Worm (Caenorhabditis elegans) whole organism, young adult: ENCODE results near the gene W08F4.3.

Experiments used
- C17E4.6 ChIP-seq: fragments of 200-800 bp; sonication (Bioruptor generic); IDR thresholded peaks from 2 replicates; pipeline ENCODE4 v1.3.6; 2022; ENCODE audit warnings: missing genetic modification reagents, missing genetic modification characterization, missing compliant biosample characterization
- F10E7.11 ChIP-seq: sonication (generic microtip); optimal IDR thresholded peaks from 2 replicates; lab custom pipeline; 2017; ENCODE audit warnings: mild to moderate bottlenecking, missing genetic modification characterization, moderate library complexity, missing compliant biosample characterization
- F22D6.2 ChIP-seq: sonication (generic microtip); optimal IDR thresholded peaks from 2 replicates; lab custom pipeline; 2016; ENCODE audit warnings: mild to moderate bottlenecking, missing genetic modification characterization, missing compliant biosample characterization
- F57A8.1 ChIP-seq: fragments of 200-800 bp; sonication (Bioruptor generic); optimal IDR thresholded peaks from 2 replicates; lab custom pipeline; 2018; ENCODE audit warnings: mild to moderate bottlenecking, missing genetic modification characterization, moderate library complexity, missing compliant biosample characterization
- F57C9.4 ChIP-seq: sonication (generic microtip); optimal IDR thresholded peaks from 2 replicates; lab custom pipeline; 2017; ENCODE audit warnings: mild to moderate bottlenecking, missing genetic modification characterization, missing compliant biosample characterization
- T26A5.8 ChIP-seq: sonication (generic microtip); optimal IDR thresholded peaks from 2 replicates; lab custom pipeline; 2016; ENCODE audit warnings: missing genetic modification characterization, missing compliant biosample characterization
- Y56A3A.18 ChIP-seq: fragments of 200-800 bp; sonication (Bioruptor generic); IDR thresholded peaks from 2 replicates; pipeline ENCODE4 v1.3.6; 2022; ENCODE audit warnings: missing genetic modification reagents, missing genetic modification characterization, missing compliant biosample characterization
- Y67H2A.10 ChIP-seq: fragments of 200-800 bp; sonication (Bioruptor generic); conservative IDR thresholded peaks from 2 replicates; pipeline ENCODE4 v1.3.6; 2022; ENCODE audit warnings: missing genetic modification reagents, missing genetic modification characterization, missing compliant biosample characterization
- akir-1 ChIP-seq: fragments of 200-800 bp; sonication (Bioruptor generic); optimal IDR thresholded peaks from 2 replicates; lab custom pipeline; 2018; ENCODE audit warnings: mild to moderate bottlenecking, missing genetic modification characterization, moderate library complexity, missing compliant biosample characterization
- aptf-2 ChIP-seq: fragments of 200-800 bp; sonication (Bioruptor generic); conservative IDR thresholded peaks from 2 replicates; pipeline ENCODE4 v1.3.6; 2022; ENCODE audit warnings: missing genetic modification reagents, missing genetic modification characterization, missing compliant biosample characterization
- attf-5 ChIP-seq: fragments of 200-800 bp; sonication (Bioruptor generic); optimal IDR thresholded peaks from 2 replicates; lab custom pipeline; 2018; ENCODE audit warnings: mild to moderate bottlenecking, missing genetic modification characterization, missing compliant biosample characterization
- attf-6 ChIP-seq: fragments of 200-800 bp; sonication (Bioruptor generic); IDR thresholded peaks from 2 replicates; pipeline ENCODE4 v1.3.6; 2022; ENCODE audit warnings: missing genetic modification reagents, missing genetic modification characterization, missing compliant biosample characterization
- bed-2 ChIP-seq: fragments of 200-800 bp; sonication (Bioruptor generic); IDR thresholded peaks from 2 replicates; pipeline ENCODE4 v1.3.6; 2022; ENCODE audit warnings: missing genetic modification reagents, missing genetic modification characterization, missing compliant biosample characterization
- ccch-3 ChIP-seq: fragments of 200-800 bp; sonication (Bioruptor generic); optimal IDR thresholded peaks from 2 replicates; lab custom pipeline; 2018; ENCODE audit warnings: mild to moderate bottlenecking, missing genetic modification characterization, missing compliant biosample characterization
- ceh-40 ChIP-seq: fragments of 200-800 bp; sonication (Bioruptor generic); IDR thresholded peaks from 2 replicates; pipeline ENCODE4 v1.3.6; 2022; ENCODE audit warnings: missing genetic modification characterization, missing compliant biosample characterization
- egl-44 ChIP-seq: fragments of 200-800 bp; sonication (Bioruptor generic); IDR thresholded peaks from 2 replicates; pipeline ENCODE4 v1.3.6; 2022; ENCODE audit warnings: missing genetic modification reagents, missing genetic modification characterization, missing compliant biosample characterization
- ets-4 ChIP-seq: fragments of 200-800 bp; sonication (Bioruptor generic); optimal IDR thresholded peaks from 2 replicates; lab custom pipeline; 2018; ENCODE audit warnings: mild to moderate bottlenecking, missing genetic modification characterization, missing compliant biosample characterization
- fkh-3 ChIP-seq: sonication (generic microtip); optimal IDR thresholded peaks from 2 replicates; lab custom pipeline; 2016; ENCODE audit warnings: mild to moderate bottlenecking, missing genetic modification characterization, missing compliant biosample characterization
- gei-17 ChIP-seq: fragments of 200-800 bp; sonication (Bioruptor generic); optimal IDR thresholded peaks from 2 replicates; lab custom pipeline; 2018; ENCODE audit warnings: mild to moderate bottlenecking, missing genetic modification characterization, missing compliant biosample characterization
- let-526 ChIP-seq: fragments of 200-800 bp; sonication (Bioruptor generic); IDR thresholded peaks from 2 replicates; pipeline ENCODE4 v1.3.6; 2022; ENCODE audit warnings: missing genetic modification reagents, missing genetic modification characterization, missing compliant biosample characterization
- lin-35 ChIP-seq, 3 experiments: fragments of 150-350 bp in 2 of 3; sonication (generic microtip) in 1 of 3; optimal IDR thresholded peaks; 2 replicates each; lab custom pipeline; 2014 to 2018; ENCODE audit warnings: missing biosample characterization in 3 of 3, missing genetic modification characterization in 3 of 3, missing genetic modification reagents in 3 of 3
- lin-54 ChIP-seq: fragments of 200-800 bp; sonication (Bioruptor generic); optimal IDR thresholded peaks from 2 replicates; lab custom pipeline; 2018; ENCODE audit warnings: mild to moderate bottlenecking, missing genetic modification characterization, missing compliant biosample characterization
- lsl-1 ChIP-seq: fragments of 200-800 bp; sonication (Bioruptor generic); optimal IDR thresholded peaks from 2 replicates; lab custom pipeline; 2018; ENCODE audit warnings: mild to moderate bottlenecking, missing genetic modification characterization, moderate library complexity, missing compliant biosample characterization
- madf-3 ChIP-seq: fragments of 200-800 bp; sonication (Bioruptor generic); IDR thresholded peaks from 2 replicates; pipeline ENCODE4 v1.3.6; 2022; ENCODE audit warnings: missing genetic modification reagents, missing genetic modification characterization, missing compliant biosample characterization
- madf-6 ChIP-seq: fragments of 200-800 bp; sonication (Bioruptor generic); IDR thresholded peaks from 2 replicates; pipeline ENCODE4 v1.3.6; 2022; ENCODE audit warnings: missing genetic modification reagents, missing genetic modification characterization, missing compliant biosample characterization
- mcd-1 ChIP-seq: fragments of 200-800 bp; sonication (Bioruptor generic); IDR thresholded peaks from 2 replicates; pipeline ENCODE4 v1.3.6; 2022; ENCODE audit warnings: missing genetic modification reagents, missing genetic modification characterization, missing compliant biosample characterization
- mxl-1 ChIP-seq: sonication (generic microtip); optimal IDR thresholded peaks from 2 replicates; lab custom pipeline; 2016; ENCODE audit warnings: missing genetic modification characterization, missing compliant biosample characterization
- nhr-27 ChIP-seq: fragments of 200-800 bp; sonication (Bioruptor generic); optimal IDR thresholded peaks from 2 replicates; lab custom pipeline; 2018; ENCODE audit warnings: mild to moderate bottlenecking, missing genetic modification characterization, moderate library complexity, missing compliant biosample characterization
- rec-8 ChIP-seq, 2 experiments: sonication (generic microtip); optimal IDR thresholded peaks; 2 replicates each; lab custom pipeline; 2016; ENCODE audit warnings: mild to moderate bottlenecking in 2 of 2, missing genetic modification characterization in 2 of 2, missing genetic modification reagents in 2 of 2, missing genotype in 2 of 2, missing biosample characterization in 1 of 2, missing compliant biosample characterization in 1 of 2, moderate library complexity in 1 of 2
- snpc-3.4 ChIP-seq: sonication (generic microtip); optimal IDR thresholded peaks from 2 replicates; lab custom pipeline; 2017; ENCODE audit warnings: missing genetic modification characterization, mild to moderate bottlenecking, missing compliant biosample characterization, antibody characterized with exemption, moderate library complexity, missing genotype, missing genetic modification reagents
- snpc-4 ChIP-seq, 5 experiments: fragments of 150-350 bp in 1 of 5; sonication (generic microtip) in 4 of 5; optimal IDR thresholded peaks; 2 replicates each; lab custom pipeline; 2014 to 2018; ENCODE audit warnings: missing genetic modification characterization in 5 of 5, missing biosample characterization in 3 of 5, antibody characterized with exemption in 2 of 5, mild to moderate bottlenecking in 2 of 5, missing compliant biosample characterization in 2 of 5, missing genotype in 2 of 5, moderate library complexity in 2 of 5, missing genetic modification reagents in 1 of 5
- sptf-2 ChIP-seq: fragments of 200-800 bp; sonication (Bioruptor generic); optimal IDR thresholded peaks from 2 replicates; lab custom pipeline; 2018; ENCODE audit warnings: mild to moderate bottlenecking, missing genetic modification characterization, missing compliant biosample characterization
- unc-130 ChIP-seq: sonication (generic microtip); optimal IDR thresholded peaks from 2 replicates; lab custom pipeline; 2016; ENCODE audit warnings: missing genetic modification reagents, missing genetic modification characterization, missing compliant biosample characterization
- zfh-2 ChIP-seq: fragments of 200-800 bp; sonication (Bioruptor generic); conservative IDR thresholded peaks from 2 replicates; pipeline ENCODE4 v1.3.6; 2022; ENCODE audit warnings: missing genetic modification reagents, missing genetic modification characterization, missing compliant biosample characterization
- ztf-25 ChIP-seq: fragments of 200-800 bp; sonication (Bioruptor generic); IDR thresholded peaks from 2 replicates; pipeline ENCODE4 v1.3.6; 2022; ENCODE audit warnings: missing genetic modification reagents, missing genetic modification characterization, missing compliant biosample characterization

Gene W08F4.3

ce11 chrII:581983-582382 is 1.6 kb downstream of the W08F4.3 start (continued):
- TF ChIP-seq ztf-25 (GFP tag; lab: Robert Waterston, UW) (0 out of 2 replicates have a peak, but pooled peaks have one; percentile 8), gei-17 (GFP tag; lab: Kevin White, UChicago) (no peak), lsl-1 (GFP tag; lab: Kevin White, UChicago) (peak; percentile 1), fkh-3 (tag; lab: Kevin White, UChicago) (no peak), Y56A3A.18 (GFP tag; lab: Robert Waterston, UW) (0 out of 2 replicates have a peak, but pooled peaks have one; percentile 25)

- TF ChIP-seq ceh-40 (no peak), fkh-3 (tag; lab: Kevin White, UChicago) (no peak), C17E4.6 (no peak)
Measured at ce11 chrII:582649-583048, 2.2 kb downstream of the W08F4.3 start, which contains the start of gene fbxb-14. fbxb-14 (minus strand) TSS chrII:582749.

- TF ChIP-seq akir-1 (GFP tag; lab: Kevin White, UChicago) (no peak), Y67H2A.10 (no peak), snpc-3.4 (no peak), lin-54 (no peak), lin-35 (GFP tag; optimal IDR thresholded peaks at IDR 0.05; lab: Kevin White, UChicago) (no peak), F57A8.1 (GFP tag; lab: Kevin White, UChicago) (no peak), sptf-2 (GFP tag; lab: Kevin White, UChicago) (no peak), aptf-2 (GFP tag; lab: Robert Waterston, UW) (no peak), madf-6 (GFP tag; lab: Robert Waterston, UW) (no peak), mcd-1 (GFP tag; lab: Robert Waterston, UW) (no peak), nhr-27 (tag; lab: Kevin White, UChicago) (no peak), F57C9.4 (tag; lab: Kevin White, UChicago) (no peak), madf-3 (GFP tag; lab: Robert Waterston, UW) (no peak), T26A5.8 (tag; lab: Kevin White, UChicago) (no peak), snpc-4 (GFP tag; optimal IDR thresholded peaks at IDR 0.05; lab: Kevin White, UChicago) (no peak), snpc-4 (tag; optimal IDR thresholded peaks at IDR 0.05; lab: Kevin White, UChicago) (no peak), F10E7.11 (no peak), attf-5 (GFP tag; lab: Kevin White, UChicago) (no peak), ets-4 (GFP tag; lab: Kevin White, UChicago) (no peak), ccch-3 (no peak)
- TF ChIP-seq, all 124 proteins: peak for 0
Measured at ce11 chrII:584321-584848, 4.0 kb downstream of the W08F4.3 start, which contains the start of the genes W08F4.12 and W08F4.13. W08F4.12 (minus strand) TSS chrII:584421. W08F4.13 (plus strand) TSS chrII:584798.

ce11 chrII:587533-587932 is 7.1 kb downstream of the W08F4.3 start, which contains the start of gene fbxb-34:
fbxb-34 (plus strand) TSS chrII:587833.
- no peak for TF ChIP-seq bed-2 (GFP tag; lab: Robert Waterston, UW)
- TF ChIP-seq mxl-1, result no peak

ce11 chrII:591110-591509 is 10.7 kb downstream of the W08F4.3 start, which contains the start of gene W08F4.10:
W08F4.10 (minus strand) TSS chrII:591210.
- TF ChIP-seq F10E7.11 (no peak), rec-8 (tag; optimal IDR thresholded peaks at IDR 0.05; lab: Kevin White, UChicago) (no peak), F22D6.2 (no peak), egl-44 (GFP tag; lab: Robert Waterston, UW) (no peak), unc-130 (GFP tag; lab: Kevin White, UChicago) (no peak), zfh-2 (GFP tag; lab: Robert Waterston, UW) (no peak), attf-6 (GFP tag; lab: Robert Waterston, UW) (no peak), let-526 (GFP tag; lab: Robert Waterston, UW) (no peak), lin-54 (no peak)
- TF ChIP-seq, all 124 proteins: peak for 0
